Fruit fly (Drosophila melanogaster): ENCODE measurements around the gene Naa30B.
A peak's percentile ranks its signal among the peaks of the same experiment; 100 is the strongest.

The Naa30B gene

DNA sequence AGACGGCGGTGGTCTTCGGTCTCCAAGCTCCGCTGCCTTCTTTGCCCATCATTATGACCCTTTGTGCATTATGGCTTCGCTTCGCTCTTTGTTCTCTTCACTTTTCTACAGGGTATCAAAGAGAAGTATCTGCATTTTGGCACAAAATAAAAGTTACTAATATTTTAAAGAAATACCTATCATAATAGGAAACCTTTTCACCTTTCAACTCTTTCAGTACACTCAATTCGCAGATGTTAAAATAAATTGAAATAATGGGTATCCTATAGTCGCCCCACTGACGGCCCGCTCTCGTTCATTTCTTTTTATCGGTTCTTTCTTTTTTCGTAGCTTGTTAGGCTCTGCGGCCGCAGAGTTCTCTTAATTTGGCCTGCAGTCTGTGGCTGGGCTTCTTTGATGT lies 29.0 kb downstream of the Naa30B start (continued):
- peak; percentile 24 for TF ChIP-seq CG10147 (GFP tag; optimal IDR thresholded peaks at IDR 0.05)
- TF ChIP-seq CG1233 (GFP tag; optimal IDR thresholded peaks at IDR 0.05): peak; percentile 79
- peak; percentile 46 for TF ChIP-seq CG3847 (GFP tag; IDR thresholded peaks at IDR 0.05)
- TF ChIP-seq pnt (GFP tag; optimal IDR thresholded peaks at IDR 0.05): peak; percentile 83
- TF ChIP-seq CG16815 (GFP tag; optimal IDR thresholded peaks at IDR 0.05): peak; percentile 90
- TF ChIP-seq CG10209 (GFP tag; optimal IDR thresholded peaks at IDR 0.05): peak; percentile 79
- peak; percentile 19 for TF ChIP-seq CG10565 (GFP tag; optimal IDR thresholded peaks at IDR 0.05)
- TF ChIP-seq CG12769 (tag; optimal IDR thresholded peaks at IDR 0.05): peak; percentile 7
- TF ChIP-seq cato (GFP tag; optimal IDR thresholded peaks at IDR 0.05; ENCODE audit: borderline replicate concordance): peak; percentile 79
- TF ChIP-seq CG17612 (GFP tag; IDR thresholded peaks at IDR 0.05): peak; percentile 34; the same call in 1 of the 2 replicates
- TF ChIP-seq seq (GFP tag; IDR thresholded peaks at IDR 0.05): peak; percentile 54; the same call in 1 of the 2 replicates
- peak; percentile 88 for TF ChIP-seq nerfin-1 (tag; optimal IDR thresholded peaks at IDR 0.05)
- TF ChIP-seq cad (GFP tag; optimal IDR thresholded peaks at IDR 0.05): no peak
- TF ChIP-seq Dp (GFP tag; optimal IDR thresholded peaks at IDR 0.05): no peak
- TF ChIP-seq CG30431 (GFP tag; optimal IDR thresholded peaks at IDR 0.05): peak; percentile 88
- TF ChIP-seq dysf (GFP tag; IDR thresholded peaks at IDR 0.05): peak; percentile 83
- TF ChIP-seq crol (GFP tag; IDR thresholded peaks at IDR 0.05): no peak
- TF ChIP-seq CG1024 (GFP tag; IDR thresholded peaks at IDR 0.05): peak; percentile 87
- 0 out of 2 replicates have a peak, but pooled peaks have one; percentile 7 for TF ChIP-seq Bgb (GFP tag; IDR thresholded peaks at IDR 0.05; ENCODE audit: partially characterized antibody)
- no peak for TF ChIP-seq wdn (GFP tag; IDR thresholded peaks at IDR 0.05)
- TF ChIP-seq CG2202 (tag; optimal IDR thresholded peaks at IDR 0.05): peak; percentile 95
- TF ChIP-seq CG7839 (tag; optimal IDR thresholded peaks at IDR 0.05): peak; percentile 89
- TF ChIP-seq jumu (GFP tag; optimal IDR thresholded peaks at IDR 0.05): peak; percentile 75
- peak; percentile 82 for TF ChIP-seq tgo (GFP tag; IDR thresholded peaks at IDR 0.05)
- TF ChIP-seq oc (tag; optimal IDR thresholded peaks at IDR 0.05): peak; percentile 87
- TF ChIP-seq CG32772 (GFP tag; IDR thresholded peaks at IDR 0.05): peak; percentile 90
- TF ChIP-seq dmrt99B (tag; optimal IDR thresholded peaks at IDR 0.05): peak; percentile 81
- TF ChIP-seq peb (GFP tag; IDR thresholded peaks at IDR 0.05): peak; percentile 79
- peak; percentile 90 for TF ChIP-seq CG8765 (GFP tag; IDR thresholded peaks at IDR 0.05)
- TF ChIP-seq H2.0 (GFP tag; IDR thresholded peaks at IDR 0.05): peak; percentile 82
- TF ChIP-seq gcm2 (GFP tag; optimal IDR thresholded peaks at IDR 0.05): peak; percentile 31
- peak; percentile 35 for TF ChIP-seq CG8281 (tag; optimal IDR thresholded peaks at IDR 0.05)
- no peak for TF ChIP-seq lov (optimal IDR thresholded peaks at IDR 0.05)
- TF ChIP-seq lov (GFP tag; IDR thresholded peaks at IDR 0.05): peak; percentile 95
- peak; percentile 67 for TF ChIP-seq CG18619 (GFP tag; optimal IDR thresholded peaks at IDR 0.05)
- no peak for TF ChIP-seq B-H2 (GFP tag; optimal IDR thresholded peaks at IDR 0.05)
- peak in 1 of 3 experiments; percentile 91 for TF ChIP-seq Stat92E (GFP tag; optimal IDR thresholded peaks at IDR 0.05)
- TF ChIP-seq CG4617 (GFP tag; optimal IDR thresholded peaks at IDR 0.05; ENCODE audit: borderline replicate concordance): peak; percentile 46
- no peak for TF ChIP-seq nau (GFP tag; optimal IDR thresholded peaks at IDR 0.05)
- no peak for TF ChIP-seq CG2129 (GFP tag; IDR thresholded peaks at IDR 0.05; ENCODE audit: partially characterized antibody)
- peak; percentile 85 for TF ChIP-seq CG16863 (GFP tag; optimal IDR thresholded peaks at IDR 0.05)
- peak; percentile 78 for TF ChIP-seq CG12219 (GFP tag; optimal IDR thresholded peaks at IDR 0.05)
- no peak for TF ChIP-seq CG34224 (GFP tag; IDR thresholded peaks at IDR 0.05; ENCODE audit: partially characterized antibody)
- no peak for TF ChIP-seq vnd (GFP tag; IDR thresholded peaks at IDR 0.05; ENCODE audit: partially characterized antibody)
- TF ChIP-seq CG9797 (GFP tag; optimal IDR thresholded peaks at IDR 0.05): peak; percentile 5
- TF ChIP-seq aop (GFP tag; IDR thresholded peaks at IDR 0.05): peak; percentile 46; the same call in 1 of the 2 replicates
- TF ChIP-seq hbn (GFP tag; IDR thresholded peaks at IDR 0.05; ENCODE audit: partially characterized antibody): no peak
- TF ChIP-seq CG1602 (GFP tag; optimal IDR thresholded peaks at IDR 0.05): peak; percentile 91
- no peak for TF ChIP-seq CG34376 (GFP tag; optimal IDR thresholded peaks at IDR 0.05)
- no peak for TF ChIP-seq CG13894 (tag; optimal IDR thresholded peaks at IDR 0.05)

Data from whole organism, embryonic.